Worm (Caenorhabditis elegans) whole organism, L1 larva: ENCODE measurements around the gene T04C12.33.

Experiments used
- C34B4.2 ChIP-seq: sonication (generic microtip); optimal IDR thresholded peaks from 2 replicates; lab custom pipeline; 2017; ENCODE audit warnings: mild to moderate bottlenecking, missing genetic modification characterization, missing compliant biosample characterization
- F16B12.6 ChIP-seq: fragments of 150-350 bp; optimal IDR thresholded peaks from 2 replicates; lab custom pipeline; 2014; ENCODE audit warnings: missing biosample characterization, missing genetic modification characterization
- ama-1 ChIP-seq: fragments of 150-350 bp; optimal IDR thresholded peaks from 2 replicates; lab custom pipeline; 2014
- ceh-63 ChIP-seq: fragments of 200-800 bp; sonication (Bioruptor generic); optimal IDR thresholded peaks from 2 replicates; lab custom pipeline; 2018; ENCODE audit warnings: mild to moderate bottlenecking, missing genetic modification characterization, missing compliant biosample characterization
- ceh-88 ChIP-seq: fragments of 200-800 bp; sonication (Bioruptor generic); IDR thresholded peaks from 2 replicates; pipeline ENCODE4 v1.3.6; 2022; ENCODE audit warnings: missing genetic modification characterization, missing compliant biosample characterization
- ces-1 ChIP-seq: fragments of 150-350 bp; optimal IDR thresholded peaks from 2 replicates; lab custom pipeline; 2014; ENCODE audit warnings: missing biosample characterization, missing genetic modification reagents, missing genetic modification characterization
- dsc-1 ChIP-seq: sonication (generic microtip); optimal IDR thresholded peaks from 2 replicates; lab custom pipeline; 2016; ENCODE audit warnings: mild to moderate bottlenecking, missing genetic modification characterization, missing compliant biosample characterization
- efl-1 ChIP-seq, 4 experiments: fragments of 150-350 bp; optimal IDR thresholded peaks in 3 of 4; peaks in 1 of 4; 1 replicate in 1 of 4; 2 replicates in 3 of 4; lab custom pipeline; 2014; ENCODE audit warnings: missing biosample characterization in 2 of 4, missing genetic modification characterization in 2 of 4, missing genetic modification reagents in 2 of 4
- ets-5 ChIP-seq: fragments of 200-800 bp; sonication (Bioruptor generic); IDR thresholded peaks from 2 replicates; pipeline ENCODE4 v1.3.6; 2022; ENCODE audit warnings: missing genetic modification characterization, missing compliant biosample characterization
- fkh-8 ChIP-seq: sonication (generic microtip); optimal IDR thresholded peaks from 2 replicates; lab custom pipeline; 2016; ENCODE audit warnings: mild to moderate bottlenecking, missing genetic modification characterization, missing compliant biosample characterization
- hlh-4 ChIP-seq: sonication (generic microtip); optimal IDR thresholded peaks from 2 replicates; lab custom pipeline; 2016; ENCODE audit warnings: mild to moderate bottlenecking, missing genetic modification characterization, missing compliant biosample characterization
- hpl-2 ChIP-seq: fragments of 150-350 bp; optimal IDR thresholded peaks from 2 replicates; lab custom pipeline; 2014; ENCODE audit warnings: missing biosample characterization, missing genetic modification reagents, missing genetic modification characterization
- irx-1 ChIP-seq: sonication (generic microtip); optimal IDR thresholded peaks from 2 replicates; lab custom pipeline; 2016; ENCODE audit warnings: missing genetic modification characterization, missing compliant biosample characterization
- jun-1 ChIP-seq: fragments of 150-350 bp; optimal IDR thresholded peaks from 2 replicates; lab custom pipeline; 2014; ENCODE audit warnings: missing biosample characterization, missing genetic modification reagents, missing genetic modification characterization
- lin-13 ChIP-seq: fragments of 150-350 bp; optimal IDR thresholded peaks from 2 replicates; lab custom pipeline; 2014; ENCODE audit warnings: missing biosample characterization, missing genetic modification reagents, missing genetic modification characterization
- lin-14 ChIP-seq: fragments of 200-800 bp; sonication (Bioruptor generic); optimal IDR thresholded peaks from 2 replicates; lab custom pipeline; 2018; ENCODE audit warnings: mild to moderate bottlenecking, missing genetic modification characterization, moderate library complexity, missing compliant biosample characterization
- lin-35 ChIP-seq, 2 experiments: fragments of 150-350 bp; optimal IDR thresholded peaks; 2 replicates each; lab custom pipeline; 2014; ENCODE audit warnings: missing biosample characterization in 2 of 2, missing genetic modification characterization in 2 of 2, missing genetic modification reagents in 2 of 2
- lin-39 ChIP-seq: fragments of 150-350 bp; optimal IDR thresholded peaks from 2 replicates; lab custom pipeline; 2014; ENCODE audit warnings: missing biosample characterization, missing genetic modification reagents, missing genetic modification characterization
- lir-3 ChIP-seq: sonication (generic microtip); optimal IDR thresholded peaks from 2 replicates; lab custom pipeline; 2016; ENCODE audit warnings: mild to moderate bottlenecking, missing genetic modification characterization, moderate library complexity, missing compliant biosample characterization; ENCODE audit not compliant: poor library complexity
- mab-9 ChIP-seq: fragments of 200-800 bp; sonication (Bioruptor generic); IDR thresholded peaks from 2 replicates; pipeline ENCODE4 v1.3.6; 2022; ENCODE audit warnings: missing genetic modification reagents, missing genetic modification characterization, missing compliant biosample characterization
- nhr-11 ChIP-seq: fragments of 150-350 bp; optimal IDR thresholded peaks from 2 replicates; lab custom pipeline; 2014; ENCODE audit warnings: missing biosample characterization, missing genetic modification characterization
- nhr-12 ChIP-seq: sonication (generic microtip); optimal IDR thresholded peaks from 2 replicates; lab custom pipeline; 2017; ENCODE audit warnings: missing biosample characterization, missing genetic modification characterization
- nhr-47 ChIP-seq: sonication (generic microtip); optimal IDR thresholded peaks from 2 replicates; lab custom pipeline; 2016; ENCODE audit warnings: mild to moderate bottlenecking, missing genetic modification characterization, moderate library complexity, missing compliant biosample characterization
- nhr-71 ChIP-seq: sonication (generic microtip); optimal IDR thresholded peaks from 2 replicates; lab custom pipeline; 2016; ENCODE audit warnings: mild to moderate bottlenecking, missing genetic modification characterization, moderate library complexity, missing compliant biosample characterization
- nhr-77 ChIP-seq: fragments of 150-350 bp; optimal IDR thresholded peaks from 2 replicates; lab custom pipeline; 2014; ENCODE audit warnings: missing biosample characterization, missing genetic modification characterization
- nhr-85 ChIP-seq: sonication (generic microtip); peaks from one replicate; lab custom pipeline; 2016; ENCODE audit warnings: missing genetic modification characterization, inconsistent platforms, missing compliant biosample characterization
- pag-3 ChIP-seq: sonication (generic microtip); optimal IDR thresholded peaks from 2 replicates; lab custom pipeline; 2017; ENCODE audit warnings: missing genetic modification characterization, mild to moderate bottlenecking, missing compliant biosample characterization, antibody characterized with exemption, borderline replicate concordance; ENCODE audit not compliant: insufficient read depth
- pqm-1 ChIP-seq: sonication (generic microtip); optimal IDR thresholded peaks from 3 replicates; lab custom pipeline; 2017; ENCODE audit warnings: missing biosample characterization, missing genetic modification characterization
- rnt-1 ChIP-seq: sonication (generic microtip); optimal IDR thresholded peaks from 2 replicates; lab custom pipeline; 2016; ENCODE audit warnings: mild to moderate bottlenecking, missing genetic modification characterization, moderate library complexity, missing compliant biosample characterization
- skn-1 ChIP-seq: fragments of 150-350 bp; optimal IDR thresholded peaks from 2 replicates; lab custom pipeline; 2014; ENCODE audit warnings: missing biosample characterization, missing genetic modification characterization
- snpc-4 ChIP-seq: fragments of 150-350 bp; optimal IDR thresholded peaks from 2 replicates; lab custom pipeline; 2014; ENCODE audit warnings: missing biosample characterization, missing genetic modification characterization
- snu-23 ChIP-seq: sonication (generic microtip); optimal IDR thresholded peaks from 2 replicates; lab custom pipeline; 2016; ENCODE audit warnings: missing genetic modification characterization, missing compliant biosample characterization
- tbx-2 ChIP-seq: sonication (generic microtip); optimal IDR thresholded peaks from 2 replicates; lab custom pipeline; 2016; ENCODE audit warnings: missing genetic modification characterization, missing compliant biosample characterization
- tlp-1 ChIP-seq: fragments of 150-350 bp; optimal IDR thresholded peaks from 2 replicates; lab custom pipeline; 2014; ENCODE audit warnings: missing biosample characterization, missing genetic modification characterization
- unc-130 ChIP-seq: fragments of 150-350 bp; optimal IDR thresholded peaks from 2 replicates; lab custom pipeline; 2017; ENCODE audit warnings: missing biosample characterization, missing genetic modification characterization, inconsistent platforms
- unc-98 ChIP-seq: fragments of 200-800 bp; sonication (Bioruptor generic); IDR thresholded peaks from 2 replicates; pipeline ENCODE4 v1.3.6; 2022; ENCODE audit warnings: missing genetic modification characterization, missing compliant biosample characterization
- xbp-1 ChIP-seq: sonication (generic microtip); optimal IDR thresholded peaks from 2 replicates; lab custom pipeline; 2016; ENCODE audit warnings: missing genetic modification characterization, missing compliant biosample characterization
- ztf-4 ChIP-seq: fragments of 150-350 bp; optimal IDR thresholded peaks from 2 replicates; lab custom pipeline; 2014; ENCODE audit warnings: missing biosample characterization, missing genetic modification characterization

T04C12.33 gene

ce11 chrV:11014758-11015157 lies 37.3 kb upstream of the T04C12.33 start:
- TF ChIP-seq nhr-47 (tag; lab: Kevin White, UChicago) (peak; percentile 4), hlh-4 (tag; lab: Kevin White, UChicago) (peak; percentile 91), jun-1 (no peak), nhr-71 (tag; lab: Kevin White, UChicago) (peak; percentile 33)

ce11 chrV:11016846-11017553 lies 35.0 kb upstream of the T04C12.33 start:
- TF ChIP-seq lin-13 (GFP tag; lab: Kevin White, UChicago): no peak
- TF ChIP-seq efl-1 (optimal IDR thresholded peaks at IDR 0.05; lab: Kevin White, UChicago): no peak
- TF ChIP-seq efl-1 (GFP tag; optimal IDR thresholded peaks at IDR 0.05 in 1 of 2; lab: Kevin White, UChicago): peak in 1 of 2 experiments; percentile 72
- TF ChIP-seq hlh-4 (tag; lab: Kevin White, UChicago): no peak
- no peak for TF ChIP-seq tlp-1 (tag; lab: Kevin White, UChicago)
- TF ChIP-seq unc-130 (tag; lab: Kevin White, UChicago): no peak
- no peak for TF ChIP-seq snpc-4 (tag; lab: Kevin White, UChicago)
- peak; percentile 58 for TF ChIP-seq nhr-85
- no peak for TF ChIP-seq nhr-12 (tag; lab: Kevin White, UChicago)
- no peak for TF ChIP-seq pqm-1 (tag; lab: Kevin White, UChicago)
- TF ChIP-seq pag-3: no peak
- no peak for TF ChIP-seq hpl-2 (GFP tag; lab: Kevin White, UChicago)
- TF ChIP-seq xbp-1 (tag; lab: Kevin White, UChicago): no peak
- TF ChIP-seq tbx-2 (tag; lab: Kevin White, UChicago): no peak
- TF ChIP-seq lin-35 (GFP tag; optimal IDR thresholded peaks at IDR 0.05; lab: Kevin White, UChicago): peak in 1 of 2 experiments; percentile 1
- TF ChIP-seq ces-1 (GFP tag; lab: Kevin White, UChicago): no peak
- no peak for TF ChIP-seq unc-98 (GFP tag; lab: Robert Waterston, UW)
- TF ChIP-seq lin-14: peak; percentile 5
- TF ChIP-seq fkh-8 (tag; lab: Kevin White, UChicago): no peak
- no peak for TF ChIP-seq nhr-11 (tag; lab: Kevin White, UChicago)
- no peak for TF ChIP-seq lir-3 (tag; lab: Kevin White, UChicago)
- no peak for TF ChIP-seq snu-23 (GFP tag; lab: Kevin White, UChicago)
- TF ChIP-seq irx-1 (tag; lab: Kevin White, UChicago): no peak
- no peak for TF ChIP-seq ceh-88
- no peak for TF ChIP-seq lin-39 (tag; lab: Kevin White, UChicago)
- TF ChIP-seq ceh-63 (GFP tag; lab: Kevin White, UChicago): no peak
- no peak for TF ChIP-seq skn-1
- TF ChIP-seq mab-9 (GFP tag; lab: Robert Waterston, UW): no peak
- TF ChIP-seq ztf-4 (tag; lab: Kevin White, UChicago): no peak
- TF ChIP-seq C34B4.2 (tag; lab: Kevin White, UChicago): no peak
- no peak for TF ChIP-seq nhr-77 (tag; lab: Kevin White, UChicago)
- TF ChIP-seq nhr-47 (tag; lab: Kevin White, UChicago): no peak

DNA sequence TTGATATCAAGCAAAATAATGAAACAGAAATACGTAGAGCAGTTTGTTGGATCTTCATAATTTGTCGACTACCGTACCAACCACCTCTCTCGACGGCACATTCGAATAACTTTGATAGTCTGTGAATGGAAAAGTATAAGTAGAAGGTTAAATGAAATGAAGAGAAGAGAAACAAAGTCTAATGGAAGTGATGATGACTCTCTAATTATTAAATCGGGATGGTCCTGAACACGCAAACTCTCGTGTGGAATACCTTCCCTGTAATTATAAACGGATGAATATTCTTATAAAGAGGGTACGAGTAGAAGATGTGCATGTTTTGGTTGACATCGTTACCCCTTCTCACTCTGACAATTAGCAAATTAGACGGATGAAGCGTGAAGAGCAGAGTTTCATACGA lies 29.2 kb upstream of the T04C12.33 start, which contains the start of the genes C13G3.12 and hot-6:
C13G3.12 (minus strand) TSS at position 101 of the 400 bp plus-strand sequence.
hot-6 (minus strand) TSS at position 121 of the 400 bp plus-strand sequence.
- TF ChIP-seq rnt-1 (tag; lab: Kevin White, UChicago): no peak
- TF ChIP-seq pqm-1 (tag; lab: Kevin White, UChicago): no peak
- no peak for TF ChIP-seq dsc-1 (tag; lab: Kevin White, UChicago)
- no peak for TF ChIP-seq ama-1
- TF ChIP-seq F16B12.6 (tag; lab: Kevin White, UChicago): no peak
- TF ChIP-seq lin-35 (GFP tag; optimal IDR thresholded peaks at IDR 0.05; lab: Kevin White, UChicago): no peak
- TF ChIP-seq ets-5 (GFP tag; lab: Robert Waterston, UW): no peak
